Fruit fly (Drosophila melanogaster): ENCODE measurements around the gene CG12071.

CG12071 gene

dm6 chr3R:30886850-30887249 is 6.0 kb upstream of the CG12071 start:
- peak; percentile 43 for TF ChIP-seq svp (GFP tag)
- no peak for TF ChIP-seq CG15336 (GFP tag; IDR thresholded peaks at IDR 0.05)

dm6 chr3R:30883403-30883802 is 2.6 kb upstream of the CG12071 start, which contains the start of gene CG15547:
CG15547 (minus strand) TSS chr3R:30883503.
- TF ChIP-seq ss (GFP tag; optimal IDR thresholded peaks at IDR 0.05) = no peak
- no peak for TF ChIP-seq CG34406 (GFP tag; optimal IDR thresholded peaks at IDR 0.05)
- no peak for TF ChIP-seq achi (GFP tag; optimal IDR thresholded peaks at IDR 0.05)
- no peak for TF ChIP-seq CG4318 (GFP tag; optimal IDR thresholded peaks at IDR 0.05)
- no peak for TF ChIP-seq Met (GFP tag; optimal IDR thresholded peaks at IDR 0.05)
- TF ChIP-seq CG6808 (GFP tag; optimal IDR thresholded peaks at IDR 0.05) = no peak
- no peak for TF ChIP-seq CG8119 (GFP tag; IDR thresholded peaks at IDR 0.05)
- no peak for TF ChIP-seq Hr4 (GFP tag; optimal IDR thresholded peaks at IDR 0.05)

dm6 chr3R:30880024-30880423 is 803 bp downstream of the CG12071 start:
- TF ChIP-seq fkh (GFP tag; optimal IDR thresholded peaks at IDR 0.05) (no peak), lz (GFP tag; optimal IDR thresholded peaks at IDR 0.05) (no peak), CG11762 (GFP tag; optimal IDR thresholded peaks at IDR 0.05; ENCODE audit: insufficient read depth) (no peak), Gug (GFP tag; IDR thresholded peaks at IDR 0.05) (no peak), CG16779 (tag; optimal IDR thresholded peaks at IDR 0.05) (no peak), Sox102F (GFP tag; optimal IDR thresholded peaks at IDR 0.05) (no peak), vri (GFP tag; optimal IDR thresholded peaks at IDR 0.05) (no peak), esn (GFP tag; optimal IDR thresholded peaks at IDR 0.05) (no peak), CG6854 (GFP tag; optimal IDR thresholded peaks at IDR 0.05) (no peak), Eip93F (GFP tag; optimal IDR thresholded peaks at IDR 0.05) (no peak), Eip75B (GFP tag; optimal IDR thresholded peaks at IDR 0.05) (no peak), Blimp-1 (GFP tag; optimal IDR thresholded peaks at IDR 0.05) (no peak), CG6276 (GFP tag; optimal IDR thresholded peaks at IDR 0.05) (no peak), CG10631 (GFP tag; optimal IDR thresholded peaks at IDR 0.05) (no peak), CG6808 (GFP tag; optimal IDR thresholded peaks at IDR 0.05) (no peak), CG4318 (GFP tag; optimal IDR thresholded peaks at IDR 0.05) (no peak), CG3919 (GFP tag; optimal IDR thresholded peaks at IDR 0.05) (no peak), achi (GFP tag; optimal IDR thresholded peaks at IDR 0.05) (no peak), fd59A (GFP tag; optimal IDR thresholded peaks at IDR 0.05) (no peak)

dm6 chr3R:30878105-30878504 is 2.7 kb downstream of the CG12071 start:
- TF ChIP-seq cyc (GFP tag; optimal IDR thresholded peaks at IDR 0.05) (no peak), CG10631 (GFP tag; optimal IDR thresholded peaks at IDR 0.05) (no peak), Gug (GFP tag; IDR thresholded peaks at IDR 0.05) (no peak), CG31627 (GFP tag; optimal IDR thresholded peaks at IDR 0.05) (no peak), Eip75B (GFP tag; optimal IDR thresholded peaks at IDR 0.05) (no peak), CG4318 (GFP tag; optimal IDR thresholded peaks at IDR 0.05) (no peak)

- TF ChIP-seq Hr39 (GFP tag; optimal IDR thresholded peaks at IDR 0.05) (peak; percentile 28), salr (GFP tag; optimal IDR thresholded peaks at IDR 0.05) (no peak), CG3919 (GFP tag; optimal IDR thresholded peaks at IDR 0.05) (peak; percentile 2), CG6163 (GFP tag; IDR thresholded peaks at IDR 0.05) (peak; percentile 71; the same call in 2 of the 3 replicates), eg (GFP tag; IDR thresholded peaks at IDR 0.05) (peak; percentile 82), svp (GFP tag) (peak; percentile 34), CG7368 (GFP tag; optimal IDR thresholded peaks at IDR 0.05) (no peak), Eip78C (GFP tag) (peak; percentile 44), acj6 (GFP tag; optimal IDR thresholded peaks at IDR 0.05) (no peak), lz (GFP tag; optimal IDR thresholded peaks at IDR 0.05) (peak; percentile 0), esn (GFP tag; optimal IDR thresholded peaks at IDR 0.05) (peak; percentile 2), OdsH (GFP tag; optimal IDR thresholded peaks at IDR 0.05) (peak; percentile 24), Smox (GFP tag; optimal IDR thresholded peaks at IDR 0.05) (peak; percentile 10), CG15336 (GFP tag; IDR thresholded peaks at IDR 0.05) (peak; percentile 73), CG31627 (GFP tag; optimal IDR thresholded peaks at IDR 0.05) (peak; percentile 37), CG11294 (GFP tag; IDR thresholded peaks at IDR 0.05) (peak; percentile 75; the same call in 1 of the 2 replicates), net (GFP tag; optimal IDR thresholded peaks at IDR 0.05) (peak; percentile 18), pdm3 (GFP tag; optimal IDR thresholded peaks at IDR 0.05) (peak; percentile 26), Gug (GFP tag; IDR thresholded peaks at IDR 0.05) (peak; percentile 50; the same call in 1 of the 2 replicates), topi (GFP tag; optimal IDR thresholded peaks at IDR 0.05) (peak; percentile 21), fd85E (GFP tag; optimal IDR thresholded peaks at IDR 0.05) (no peak), fd59A (GFP tag; optimal IDR thresholded peaks at IDR 0.05) (no peak), CG8119 (GFP tag; IDR thresholded peaks at IDR 0.05) (peak; percentile 53), CG32006 (GFP tag; optimal IDR thresholded peaks at IDR 0.05) (peak; percentile 42)
Measured at dm6 chr3R:30876136-30876683, 4.6 kb downstream of the CG12071 start, which contains the start of gene CG15546. CG15546 (minus strand) TSS chr3R:30876186.

Data from whole organism, prepupa.